Worm (Caenorhabditis elegans) whole organism, midembryonic: Measurements from ENCODE around the gene H03A11.2.

Source experiments
- T22C8.4 ChIP-seq: fragments of 200-800 bp; sonication (Bioruptor generic); IDR thresholded peaks from 2 replicates; pipeline ENCODE4 v1.3.6; 2022; ENCODE audit warnings: missing genetic modification characterization, missing compliant biosample characterization
- cog-1 ChIP-seq: sonication (generic microtip); optimal IDR thresholded peaks from 2 replicates; lab custom pipeline; 2016; ENCODE audit warnings: missing genetic modification characterization, missing compliant biosample characterization
- flt-1 ChIP-seq: fragments of 200-800 bp; sonication (Bioruptor generic); IDR thresholded peaks from 2 replicates; pipeline ENCODE4 v1.3.6; 2022; ENCODE audit warnings: missing genetic modification characterization, missing compliant biosample characterization
- klf-2 ChIP-seq: fragments of 200-800 bp; sonication (Bioruptor generic); conservative IDR thresholded peaks from 2 replicates; pipeline ENCODE4 v1.3.6; 2022; ENCODE audit warnings: missing genetic modification reagents, missing genetic modification characterization, missing compliant biosample characterization
- med-1 ChIP-seq: sonication (generic microtip); optimal IDR thresholded peaks from 2 replicates; lab custom pipeline; 2017; ENCODE audit warnings: missing genetic modification characterization, mild to moderate bottlenecking, missing compliant biosample characterization, antibody characterized with exemption, missing genetic modification reagents; ENCODE audit not compliant: insufficient read depth
- ref-1 ChIP-seq: fragments of 200-800 bp; sonication (Bioruptor generic); conservative IDR thresholded peaks from 2 replicates; pipeline ENCODE4 v1.3.6; 2022; ENCODE audit warnings: missing genetic modification reagents, missing genetic modification characterization, missing compliant biosample characterization
- tab-1 ChIP-seq: fragments of 200-800 bp; sonication (Bioruptor generic); IDR thresholded peaks from 2 replicates; pipeline ENCODE4 v1.3.6; 2022; ENCODE audit warnings: missing genetic modification characterization, missing compliant biosample characterization
- ztf-23 ChIP-seq: fragments of 200-800 bp; sonication (Bioruptor generic); IDR thresholded peaks from 2 replicates; pipeline ENCODE4 v1.3.6; 2022; ENCODE audit warnings: missing genetic modification reagents, missing genetic modification characterization, missing compliant biosample characterization
- ztf-29 ChIP-seq: fragments of 200-800 bp; sonication (Bioruptor generic); IDR thresholded peaks from 2 replicates; pipeline ENCODE4 v1.3.6; 2022; ENCODE audit warnings: missing genetic modification reagents, missing genetic modification characterization, missing compliant biosample characterization

The H03A11.2 gene

DNA sequence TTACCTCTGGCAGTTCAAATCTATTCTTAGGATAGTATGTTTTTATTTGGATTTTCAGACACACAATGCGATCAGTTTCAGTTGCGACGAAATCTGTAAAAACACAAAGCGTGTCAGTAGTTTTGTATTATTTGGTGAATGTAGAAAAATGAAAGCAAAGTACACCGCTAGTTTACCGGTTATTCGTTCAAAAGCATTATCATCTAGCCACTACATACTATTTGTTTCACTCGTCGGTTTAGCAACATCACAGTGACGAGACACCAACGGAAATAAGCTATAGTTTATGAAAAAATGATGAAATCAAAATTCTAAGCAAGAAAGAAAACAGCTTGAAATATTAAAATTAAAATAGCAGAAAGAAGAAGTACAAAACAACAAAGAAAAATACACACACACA is 40.2 kb upstream of the H03A11.2 start:
- TF ChIP-seq tab-1 (GFP tag; lab: Robert Waterston, UW), result no peak

DNA sequence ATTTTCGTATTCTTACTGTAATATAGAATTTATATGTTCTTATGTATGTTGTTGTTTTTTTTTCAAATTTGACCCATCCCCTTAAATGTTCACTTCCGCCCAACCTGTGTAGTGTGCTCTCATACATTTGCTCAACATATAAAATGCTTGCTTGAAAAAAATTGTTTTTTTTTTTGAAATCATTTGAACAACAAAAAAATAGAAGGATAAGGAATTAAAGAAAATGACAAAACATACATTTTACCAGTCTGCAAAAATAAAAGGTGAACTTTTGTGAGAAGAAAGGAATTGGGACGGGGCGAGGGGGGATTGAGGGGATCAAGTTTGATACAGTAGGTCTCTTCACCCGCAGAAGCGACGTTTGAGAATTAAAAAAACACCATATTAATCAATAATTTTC is 38.0 kb upstream of the H03A11.2 start:
- TF ChIP-seq med-1, result no peak
- TF ChIP-seq tab-1 (GFP tag; lab: Robert Waterston, UW), result no peak
- no peak for TF ChIP-seq ztf-23 (GFP tag; lab: Robert Waterston, UW)
- no peak for TF ChIP-seq flt-1 (GFP tag; lab: Robert Waterston, UW)

DNA sequence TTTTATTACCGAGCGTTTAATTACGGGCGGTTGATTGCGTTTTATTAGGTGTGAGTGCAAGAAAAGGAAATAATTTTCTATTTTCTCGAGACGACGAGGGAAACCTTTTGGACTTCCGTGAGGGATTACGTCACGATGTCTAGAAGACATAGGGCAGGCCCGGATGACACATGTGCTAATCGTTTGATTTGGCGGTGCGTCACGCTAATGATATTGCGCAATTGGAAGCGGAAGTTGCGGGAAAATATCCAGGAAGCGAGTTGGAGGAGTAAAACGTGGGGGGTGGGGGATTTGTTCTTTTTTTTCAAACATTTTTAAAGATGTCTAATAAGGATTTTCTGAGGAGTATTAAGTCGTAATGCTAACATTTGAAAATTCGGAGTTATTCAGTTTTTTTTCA is 34.1 kb upstream of the H03A11.2 start:
- TF ChIP-seq cog-1, result no peak
- no peak for TF ChIP-seq ztf-23 (GFP tag; lab: Robert Waterston, UW)
- TF ChIP-seq klf-2 (GFP tag; lab: Robert Waterston, UW), result no peak
- TF ChIP-seq flt-1 (GFP tag; lab: Robert Waterston, UW), result no peak
- no peak for TF ChIP-seq med-1
- no peak for TF ChIP-seq ztf-29 (GFP tag; lab: Robert Waterston, UW)
- no peak for TF ChIP-seq T22C8.4
- TF ChIP-seq tab-1 (GFP tag; lab: Robert Waterston, UW), result no peak
- no peak for TF ChIP-seq ref-1

DNA sequence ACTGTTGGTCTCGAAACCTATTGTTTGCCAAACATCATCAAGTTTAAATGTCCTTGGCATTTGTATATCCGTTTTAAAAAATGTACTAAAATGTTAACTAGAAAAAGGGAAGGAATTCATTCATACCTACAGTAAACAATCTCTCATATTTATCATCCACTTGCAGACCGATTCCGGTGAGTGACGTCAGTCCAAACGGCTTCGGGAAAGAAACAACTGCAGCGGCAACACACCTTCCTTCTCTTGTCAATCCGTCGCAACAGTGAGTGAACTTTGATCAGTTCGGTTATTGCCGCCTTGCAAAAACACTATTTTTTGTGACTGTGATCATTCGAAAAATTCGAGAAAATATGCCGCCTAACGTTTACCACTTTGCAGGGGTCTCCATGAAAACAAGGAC is 33.7 kb upstream of the H03A11.2 start:
- TF ChIP-seq ztf-23 (GFP tag; lab: Robert Waterston, UW) (no peak), ztf-29 (GFP tag; lab: Robert Waterston, UW) (no peak), flt-1 (GFP tag; lab: Robert Waterston, UW) (no peak), tab-1 (GFP tag; lab: Robert Waterston, UW) (no peak), cog-1 (no peak), klf-2 (GFP tag; lab: Robert Waterston, UW) (no peak), med-1 (no peak)

DNA sequence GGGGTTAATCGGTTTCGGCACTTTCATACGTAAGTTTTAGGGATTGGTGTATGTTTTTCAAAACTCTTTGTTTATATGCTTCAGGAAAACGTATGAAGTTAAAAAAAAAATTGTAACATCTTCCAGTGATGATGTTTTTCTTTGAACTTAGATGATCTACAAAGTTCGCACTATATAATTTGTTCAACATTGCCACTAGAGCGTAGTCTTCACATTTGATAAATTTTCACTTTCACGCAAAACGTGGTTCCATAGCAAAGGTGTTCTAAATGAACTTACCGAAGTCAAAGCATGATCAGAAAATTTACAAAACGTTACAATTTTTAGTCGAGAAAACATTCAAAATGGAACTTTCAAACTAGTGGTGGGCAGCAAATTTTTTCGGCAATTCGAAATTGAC is 32.4 kb upstream of the H03A11.2 start:
- TF ChIP-seq T22C8.4 (no peak), med-1 (no peak), ref-1 (no peak), tab-1 (GFP tag; lab: Robert Waterston, UW) (no peak)

DNA sequence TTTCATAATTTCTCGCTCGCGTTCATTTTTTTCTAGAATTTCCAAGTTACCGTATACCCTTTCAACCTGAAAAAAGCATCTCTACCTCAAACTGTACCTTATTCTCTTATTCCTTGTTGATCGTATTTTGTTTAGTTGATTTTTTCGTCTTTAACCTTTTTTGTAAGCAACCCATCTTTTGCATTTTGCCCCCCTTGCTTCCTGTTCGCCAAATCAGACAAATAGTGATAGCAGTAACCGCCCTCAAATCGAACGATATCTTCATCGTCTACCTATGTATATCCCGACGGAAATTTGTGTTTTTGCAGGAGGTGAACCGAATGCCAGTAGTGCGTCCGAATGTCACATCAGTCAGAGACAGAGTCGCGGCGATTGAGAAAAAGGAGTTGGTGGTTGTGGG is 32.0 kb upstream of the H03A11.2 start, which contains the start of gene F46F2.5:
TSS of gene F46F2.5 (plus strand) at position 301 of the 400 bp plus-strand sequence.
- TF ChIP-seq med-1, result no peak
- TF ChIP-seq ref-1, result no peak
- no peak for TF ChIP-seq ztf-29 (GFP tag; lab: Robert Waterston, UW)
- TF ChIP-seq klf-2 (GFP tag; lab: Robert Waterston, UW), result no peak
- TF ChIP-seq tab-1 (GFP tag; lab: Robert Waterston, UW), result no peak
- no peak for TF ChIP-seq flt-1 (GFP tag; lab: Robert Waterston, UW)
- no peak for TF ChIP-seq cog-1
- TF ChIP-seq ztf-23 (GFP tag; lab: Robert Waterston, UW), result no peak
- TF ChIP-seq T22C8.4, result no peak

DNA sequence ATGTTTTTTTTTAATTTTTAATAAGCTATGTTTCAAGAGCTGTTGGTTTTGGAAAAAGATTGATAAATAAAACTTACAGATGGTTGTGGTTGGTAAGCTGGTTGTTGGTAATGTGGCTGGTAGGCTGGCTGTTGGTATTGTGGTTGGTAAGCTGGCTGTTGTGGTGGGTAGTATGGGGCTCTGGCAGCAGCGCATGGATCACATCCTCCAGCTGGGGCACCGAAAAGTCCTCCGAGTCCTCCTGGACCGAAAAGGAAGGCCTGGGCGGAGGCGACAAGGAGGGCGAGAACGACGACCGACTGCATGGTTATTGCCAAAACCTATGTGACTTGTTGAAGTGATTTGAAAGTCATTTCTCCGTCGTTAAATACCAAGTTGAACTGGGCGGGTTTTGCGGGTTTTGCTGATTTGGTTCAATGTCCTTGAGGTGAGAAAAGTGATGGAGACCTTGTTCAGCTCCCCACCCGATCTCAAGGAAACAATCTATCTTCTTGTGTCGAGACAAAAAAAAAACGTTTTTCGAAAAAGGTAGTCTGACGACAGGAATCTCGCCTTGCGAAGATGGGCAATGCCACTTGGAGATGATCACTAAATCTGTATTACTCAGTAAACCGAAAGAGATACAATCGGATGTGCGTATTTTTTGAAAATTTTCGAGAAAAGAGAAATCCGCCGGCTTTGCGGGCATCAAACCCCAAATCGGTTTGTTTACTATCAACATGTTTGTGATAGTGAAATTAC is 29.7 kb upstream of the H03A11.2 start, which contains the start of gene F46F2.3:
TSS of gene F46F2.3 (minus strand) at position 341 of the 741 bp plus-strand sequence.
- TF ChIP-seq med-1 (no peak), ref-1 (no peak), flt-1 (GFP tag; lab: Robert Waterston, UW) (no peak), ztf-23 (GFP tag; lab: Robert Waterston, UW) (no peak), cog-1 (no peak)

DNA sequence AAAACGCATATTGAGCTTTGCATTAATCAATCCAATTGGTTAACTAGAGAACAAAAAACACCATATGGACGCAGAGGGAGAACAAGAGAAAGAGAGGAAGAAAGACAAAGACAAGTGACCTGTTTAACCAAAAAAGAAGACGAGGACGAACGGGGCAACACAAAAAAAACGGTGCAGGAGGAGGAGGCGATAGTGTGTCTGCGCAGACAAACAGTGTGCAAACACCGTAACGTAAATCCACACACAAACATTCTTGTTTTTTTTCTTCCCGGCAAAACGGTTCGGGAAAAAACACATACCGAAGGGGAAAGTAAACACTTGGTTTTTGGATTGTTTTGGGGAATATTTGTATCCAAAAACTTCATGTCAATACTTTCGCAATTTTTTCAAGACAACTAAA is 16.1 kb upstream of the H03A11.2 start:
- TF ChIP-seq ztf-23 (GFP tag; lab: Robert Waterston, UW), result no peak
- TF ChIP-seq flt-1 (GFP tag; lab: Robert Waterston, UW), result peak; percentile 53; the same call in 1 of the 2 replicates

DNA sequence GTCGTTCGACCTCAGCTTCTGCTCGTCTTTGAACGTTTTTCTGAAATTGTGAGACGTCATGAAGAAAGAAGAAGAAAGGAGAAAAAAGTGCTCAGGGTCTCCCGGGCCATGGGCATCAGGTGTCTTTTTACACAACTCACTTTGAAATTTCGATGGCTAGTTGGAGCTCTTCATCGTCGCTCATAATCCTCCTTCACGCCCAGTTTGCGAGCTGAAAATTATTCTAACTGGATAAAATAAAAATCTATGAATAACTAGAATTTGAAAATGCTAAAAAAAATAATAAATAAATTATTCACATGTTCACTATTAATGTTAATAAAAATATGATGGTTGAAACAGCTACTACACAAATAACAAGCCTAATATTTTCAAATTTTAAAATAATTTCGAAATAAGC is 15.7 kb upstream of the H03A11.2 start, which contains the start of gene piki-1:
TSS of gene piki-1 (minus strand) at position 218 of the 400 bp plus-strand sequence.
- no peak for TF ChIP-seq tab-1 (GFP tag; lab: Robert Waterston, UW)
- no peak for TF ChIP-seq ref-1
- no peak for TF ChIP-seq T22C8.4
- no peak for TF ChIP-seq med-1
- TF ChIP-seq cog-1, result no peak
- no peak for TF ChIP-seq flt-1 (GFP tag; lab: Robert Waterston, UW)
- TF ChIP-seq ztf-29 (GFP tag; lab: Robert Waterston, UW), result no peak
- no peak for TF ChIP-seq ztf-23 (GFP tag; lab: Robert Waterston, UW)
- no peak for TF ChIP-seq klf-2 (GFP tag; lab: Robert Waterston, UW)

DNA sequence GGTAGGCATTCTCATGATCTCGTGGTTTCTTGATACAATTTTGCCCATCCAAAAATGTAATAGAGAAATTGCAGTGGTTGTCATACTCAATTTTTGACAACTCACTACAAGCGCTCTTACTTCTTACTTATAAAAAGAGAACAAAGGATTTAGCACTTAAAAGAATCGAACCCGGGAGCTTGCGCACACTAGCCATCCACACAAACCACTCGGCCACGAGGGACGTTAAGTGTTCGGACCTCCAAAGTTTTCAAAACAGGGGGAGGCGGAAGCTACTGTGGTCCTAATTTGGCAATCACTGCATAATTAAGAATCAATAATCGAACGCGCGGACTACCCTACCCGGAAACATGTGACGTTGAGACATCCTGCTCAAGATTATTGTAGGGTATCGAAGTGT is 12.3 kb upstream of the H03A11.2 start:
- TF ChIP-seq T22C8.4 (0 out of 2 replicates have a peak, but pooled peaks have one; percentile 16), tab-1 (GFP tag; lab: Robert Waterston, UW) (no peak)

DNA sequence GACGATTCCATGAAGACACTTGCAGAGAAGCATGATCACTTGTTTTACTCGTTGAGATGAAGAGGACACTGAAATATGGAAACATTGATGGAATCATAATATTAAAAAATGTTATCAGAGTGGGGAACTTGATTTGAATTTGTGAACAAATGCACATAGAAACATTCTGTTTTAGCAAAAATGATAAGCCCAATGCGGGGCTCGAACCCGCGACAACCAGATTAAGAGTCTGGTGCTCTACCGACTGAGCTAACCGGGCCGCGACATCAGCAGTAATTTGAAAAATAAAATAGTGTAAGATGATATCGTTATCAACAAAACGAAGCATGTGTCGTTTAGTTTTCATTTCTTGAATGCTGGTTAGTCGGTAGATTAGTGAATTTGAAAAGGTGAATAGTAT is 10.7 kb upstream of the H03A11.2 start:
- TF ChIP-seq ztf-29 (GFP tag; lab: Robert Waterston, UW), result no peak

DNA sequence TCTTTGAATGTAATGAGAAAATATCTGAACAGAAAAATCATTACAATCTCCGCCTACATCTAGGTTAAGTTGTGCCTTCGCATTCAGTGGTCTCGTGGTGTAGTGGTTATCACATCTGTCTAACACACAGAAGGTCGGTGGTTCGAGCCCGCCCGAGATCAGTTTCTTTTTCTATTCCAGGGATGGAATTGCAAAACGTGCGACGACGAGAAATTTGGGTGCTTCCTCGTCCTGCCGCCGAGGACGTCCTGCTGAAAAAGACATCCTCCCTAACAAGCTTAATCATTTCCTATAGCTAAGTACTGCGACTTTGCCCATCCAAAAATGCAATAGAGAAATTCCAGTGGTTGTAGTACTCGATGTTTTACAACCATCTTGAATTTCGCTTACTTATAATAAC is 5.6 kb upstream of the H03A11.2 start:
- 0 out of 2 replicates have a peak, but pooled peaks have one; percentile 16 for TF ChIP-seq klf-2 (GFP tag; lab: Robert Waterston, UW)
- no peak for TF ChIP-seq ref-1
- TF ChIP-seq flt-1 (GFP tag; lab: Robert Waterston, UW), result peak; percentile 60; the same call in 1 of the 2 replicates
